Worm (Caenorhabditis elegans): ENCODE results near the gene hgrs-1.

hgrs-1 gene

ce11 chrIV:8241312-8241833 lies 35.5 kb upstream of the hgrs-1 start:
- TF ChIP-seq pax-1 (tag; optimal IDR thresholded peaks at IDR 0.05) (no peak), ets-4 (tag; optimal IDR thresholded peaks at IDR 0.05) (no peak), ceh-9 (tag; optimal IDR thresholded peaks at IDR 0.05) (no peak), ttx-3 (tag; optimal IDR thresholded peaks at IDR 0.05) (no peak), sdc-2 (tag; optimal IDR thresholded peaks at IDR 0.05) (no peak), ztf-16 (tag; optimal IDR thresholded peaks at IDR 0.05) (no peak), ceh-14 (tag; optimal IDR thresholded peaks at IDR 0.05) (no peak), pha-2 (tag; optimal IDR thresholded peaks at IDR 0.05) (no peak), dmd-4 (tag; optimal IDR thresholded peaks at IDR 0.05; ENCODE audit: borderline replicate concordance) (no peak)

DNA sequence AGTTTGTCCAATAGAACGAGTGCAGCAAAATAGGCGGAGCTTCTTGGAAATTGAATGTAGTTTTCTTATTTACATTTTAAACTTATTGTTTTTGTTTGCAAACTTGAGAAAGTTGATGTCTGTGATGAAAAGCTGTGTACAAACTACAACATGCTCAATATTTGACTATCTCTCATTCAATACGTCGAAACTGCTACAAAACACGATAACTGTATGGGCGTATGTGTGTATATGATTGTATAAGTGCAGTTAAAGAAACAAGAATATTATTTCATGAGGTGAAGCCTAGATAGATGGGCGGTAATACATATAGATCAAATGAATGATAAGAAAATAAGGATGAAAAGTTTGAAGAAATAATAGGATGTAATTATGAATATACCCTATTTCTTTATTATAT lies 33.7 kb upstream of the hgrs-1 start:
- TF ChIP-seq pha-2 (tag; optimal IDR thresholded peaks at IDR 0.05) (no peak), hlh-6 (tag; optimal IDR thresholded peaks at IDR 0.05) (no peak), gmeb-2 (tag; optimal IDR thresholded peaks at IDR 0.05) (no peak), unc-42 (tag; optimal IDR thresholded peaks at IDR 0.05) (no peak), F13H6.1 (tag; optimal IDR thresholded peaks at IDR 0.05) (no peak), ceh-9 (tag; optimal IDR thresholded peaks at IDR 0.05) (no peak)

- no peak for TF ChIP-seq ceh-24 (tag; optimal IDR thresholded peaks at IDR 0.05)
- TF ChIP-seq elt-4 (tag; optimal IDR thresholded peaks at IDR 0.05), result no peak
- TF ChIP-seq npax-4 (tag; optimal IDR thresholded peaks at IDR 0.05), result no peak
These were observed 30.7 kb upstream of the hgrs-1 start, which contains the start of gene nhr-66 for ce11 chrIV:8236502-8236901. nhr-66 (minus strand) TSS chrIV:8236602.

DNA sequence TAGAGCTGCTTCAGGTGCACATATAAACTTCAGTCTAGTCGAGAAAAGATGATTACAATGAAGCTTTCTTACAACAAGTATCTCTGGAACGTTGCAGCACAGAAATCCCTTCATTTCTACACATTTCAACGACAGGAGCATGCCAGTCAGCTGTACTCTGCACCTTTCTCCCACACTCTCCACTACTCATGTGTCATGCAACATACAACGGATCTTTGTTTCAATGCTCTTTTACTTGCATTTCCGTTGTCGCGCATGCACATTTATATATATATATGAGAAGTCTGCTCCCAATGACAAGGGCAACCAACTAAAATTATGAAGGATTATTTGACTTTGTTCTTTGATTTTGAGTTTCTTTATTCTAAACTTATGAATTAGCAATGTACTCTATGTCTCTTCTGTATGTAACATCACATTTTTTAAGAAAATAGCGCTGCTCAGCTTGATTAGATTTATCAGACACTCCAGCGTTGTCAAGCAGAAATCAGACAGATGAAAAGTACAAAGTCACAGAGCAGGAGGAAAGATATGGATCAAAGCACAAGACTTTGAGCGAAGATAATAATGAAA lies 29.4 kb upstream of the hgrs-1 start:
- TF ChIP-seq pag-3 (tag; optimal IDR thresholded peaks at IDR 0.05; ENCODE audit: borderline replicate concordance), result no peak
- TF ChIP-seq ceh-6 (GFP tag; optimal IDR thresholded peaks at IDR 0.05), result no peak
- no peak for TF ChIP-seq ceh-22 (tag; optimal IDR thresholded peaks at IDR 0.05)
- TF ChIP-seq zip-5 (tag; optimal IDR thresholded peaks at IDR 0.05), result no peak
- no peak for TF ChIP-seq ceh-48 (tag; optimal IDR thresholded peaks at IDR 0.05)
- TF ChIP-seq pat-9 (tag; optimal IDR thresholded peaks at IDR 0.05), result no peak
- no peak for TF ChIP-seq sdc-2 (tag; optimal IDR thresholded peaks at IDR 0.05)
- no peak for TF ChIP-seq lim-6 (tag; optimal IDR thresholded peaks at IDR 0.05)
- TF ChIP-seq syd-9 (tag; optimal IDR thresholded peaks at IDR 0.05), result no peak
- no peak for TF ChIP-seq nfya-1 (tag; optimal IDR thresholded peaks at IDR 0.05)
- no peak for TF ChIP-seq hlh-13 (GFP tag; optimal IDR thresholded peaks at IDR 0.05)
- no peak for TF ChIP-seq ceh-18 (tag; optimal IDR thresholded peaks at IDR 0.05)
- TF ChIP-seq che-1 (tag; optimal IDR thresholded peaks at IDR 0.05), result no peak

DNA sequence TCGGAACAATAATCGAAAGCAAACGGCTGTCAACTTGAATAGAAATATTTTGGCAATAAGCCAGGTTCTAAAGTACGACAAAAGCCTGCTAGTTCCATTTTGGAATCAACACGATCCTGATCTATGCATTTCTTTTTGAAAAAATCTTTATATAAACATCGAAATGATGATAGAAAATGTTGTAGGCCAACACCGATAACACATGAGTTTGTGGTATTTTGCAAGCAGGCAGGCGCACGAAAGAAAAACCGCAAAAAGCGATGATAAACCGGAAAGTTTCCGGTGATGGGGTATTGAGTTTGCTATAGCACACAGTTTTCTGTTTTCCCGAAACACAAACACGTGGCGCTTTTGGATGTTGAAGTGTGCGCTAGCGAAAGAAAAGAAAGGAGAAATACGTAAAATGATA lies 28.2 kb upstream of the hgrs-1 start:
- no peak for TF ChIP-seq hlh-15 (tag; optimal IDR thresholded peaks at IDR 0.05)
- TF ChIP-seq elt-2 (tag; optimal IDR thresholded peaks at IDR 0.05), result no peak
- TF ChIP-seq ahr-1 (tag; optimal IDR thresholded peaks at IDR 0.05), result no peak
- no peak for TF ChIP-seq ceh-18 (tag; optimal IDR thresholded peaks at IDR 0.05)
- TF ChIP-seq ama-1 (optimal IDR thresholded peaks at IDR 0.05), result no peak
- no peak for TF ChIP-seq elt-4 (tag; optimal IDR thresholded peaks at IDR 0.05)
- no peak for TF ChIP-seq ceh-9 (tag; optimal IDR thresholded peaks at IDR 0.05)

ce11 chrIV:8233268-8233667 lies 27.4 kb upstream of the hgrs-1 start:
- TF ChIP-seq pag-3 (tag; optimal IDR thresholded peaks at IDR 0.05; ENCODE audit: borderline replicate concordance) (no peak), odd-2 (tag; optimal IDR thresholded peaks at IDR 0.05) (no peak), ceh-34 (tag; optimal IDR thresholded peaks at IDR 0.05) (no peak), ceh-9 (tag; optimal IDR thresholded peaks at IDR 0.05) (no peak), che-1 (tag; optimal IDR thresholded peaks at IDR 0.05) (no peak), sox-4 (tag; optimal IDR thresholded peaks at IDR 0.05) (no peak), zip-5 (tag; optimal IDR thresholded peaks at IDR 0.05) (no peak)
